Worm (Caenorhabditis elegans) whole organism, mixed stage, embryonic: ENCODE measurements around the gene W03F9.4.

ENCODE experiments used
- M03D4.4 ChIP-seq: sonication (generic microtip); optimal IDR thresholded peaks from 2 replicates; lab custom pipeline; 2017; ENCODE audit warnings: mild to moderate bottlenecking, missing genetic modification characterization, missing compliant biosample characterization
- bed-3 ChIP-seq: fragments of 200-800 bp; sonication (Bioruptor generic); optimal IDR thresholded peaks from 3 replicates; lab custom pipeline; 2018; ENCODE audit warnings: mild to moderate bottlenecking, missing genetic modification characterization, moderate library complexity, missing compliant biosample characterization
- blmp-1 ChIP-seq: fragments of 150-350 bp; optimal IDR thresholded peaks from 2 replicates; lab custom pipeline; 2014; ENCODE audit warnings: missing biosample characterization, missing genetic modification characterization
- ceh-43 ChIP-seq: fragments of 200-800 bp; sonication (Bioruptor generic); optimal IDR thresholded peaks from 2 replicates; lab custom pipeline; 2018; ENCODE audit warnings: mild to moderate bottlenecking, missing genetic modification characterization, moderate library complexity, missing compliant biosample characterization
- ceh-83 ChIP-seq: fragments of 200-800 bp; sonication (Bioruptor generic); optimal IDR thresholded peaks from 2 replicates; lab custom pipeline; 2018; ENCODE audit warnings: mild to moderate bottlenecking, missing genetic modification characterization, missing compliant biosample characterization
- ces-1 ChIP-seq: fragments of 150-350 bp; optimal IDR thresholded peaks from 2 replicates; lab custom pipeline; 2014; ENCODE audit warnings: missing biosample characterization, missing genetic modification reagents, missing genetic modification characterization
- cnd-1 ChIP-seq: fragments of 200-800 bp; sonication (Bioruptor generic); optimal IDR thresholded peaks from 2 replicates; lab custom pipeline; 2018; ENCODE audit warnings: mild to moderate bottlenecking, missing genetic modification characterization, missing compliant biosample characterization
- drap-1 ChIP-seq: fragments of 200-800 bp; sonication (Bioruptor generic); optimal IDR thresholded peaks from 3 replicates; lab custom pipeline; 2018; ENCODE audit warnings: mild to moderate bottlenecking, missing genetic modification characterization, missing compliant biosample characterization
- elt-1 ChIP-seq: sonication (generic microtip); optimal IDR thresholded peaks from 2 replicates; lab custom pipeline; 2017; ENCODE audit warnings: missing genetic modification characterization, mild to moderate bottlenecking, missing compliant biosample characterization, antibody characterized with exemption, moderate library complexity, borderline replicate concordance; ENCODE audit not compliant: insufficient read depth
- elt-3 ChIP-seq: fragments of 150-350 bp; optimal IDR thresholded peaks from 2 replicates; lab custom pipeline; 2014; ENCODE audit warnings: missing biosample characterization, missing genetic modification characterization
- flh-1 ChIP-seq: fragments of 200-800 bp; sonication (Bioruptor generic); optimal IDR thresholded peaks from 2 replicates; lab custom pipeline; 2018; ENCODE audit warnings: mild to moderate bottlenecking, missing genetic modification characterization, moderate library complexity, missing compliant biosample characterization
- ham-2 ChIP-seq: fragments of 200-800 bp; sonication (Bioruptor generic); optimal IDR thresholded peaks from 2 replicates; lab custom pipeline; 2018; ENCODE audit warnings: mild to moderate bottlenecking, missing genetic modification characterization, missing compliant biosample characterization
- hlh-1 ChIP-seq: fragments of 150-350 bp; optimal IDR thresholded peaks from 2 replicates; lab custom pipeline; 2014; ENCODE audit warnings: missing biosample characterization, missing genetic modification reagents, missing genetic modification characterization
- lin-13 ChIP-seq: fragments of 150-350 bp; optimal IDR thresholded peaks from 2 replicates; lab custom pipeline; 2014; ENCODE audit warnings: missing biosample characterization, missing genetic modification characterization
- lin-32 ChIP-seq: fragments of 200-800 bp; sonication (Bioruptor generic); optimal IDR thresholded peaks from 2 replicates; lab custom pipeline; 2018; ENCODE audit warnings: mild to moderate bottlenecking, missing genetic modification characterization, missing compliant biosample characterization
- lsy-2 ChIP-seq: fragments of 150-350 bp; optimal IDR thresholded peaks from 2 replicates; lab custom pipeline; 2014; ENCODE audit warnings: missing biosample characterization, missing genetic modification characterization
- mab-5 ChIP-seq: fragments of 150-350 bp; optimal IDR thresholded peaks from 2 replicates; lab custom pipeline; 2014; ENCODE audit warnings: missing biosample characterization, missing genetic modification characterization
- mep-1 ChIP-seq: fragments of 150-350 bp; optimal IDR thresholded peaks from 2 replicates; lab custom pipeline; 2017; ENCODE audit warnings: missing biosample characterization, missing genetic modification reagents, missing genetic modification characterization, inconsistent platforms
- mls-2 ChIP-seq: sonication (generic microtip); optimal IDR thresholded peaks from 2 replicates; lab custom pipeline; 2016; ENCODE audit warnings: mild to moderate bottlenecking, missing genetic modification characterization, moderate library complexity, missing compliant biosample characterization
- nhr-12 ChIP-seq: fragments of 150-350 bp; optimal IDR thresholded peaks from 2 replicates; lab custom pipeline; 2014; ENCODE audit warnings: missing biosample characterization, missing genetic modification characterization
- nhr-2 ChIP-seq: fragments of 150-350 bp; optimal IDR thresholded peaks from 2 replicates; lab custom pipeline; 2014; ENCODE audit warnings: missing biosample characterization, missing genetic modification characterization
- nhr-237 ChIP-seq: fragments of 150-350 bp; optimal IDR thresholded peaks from 2 replicates; lab custom pipeline; 2014; ENCODE audit warnings: missing biosample characterization, missing genetic modification characterization
- nhr-28 ChIP-seq: fragments of 150-350 bp; optimal IDR thresholded peaks from 2 replicates; lab custom pipeline; 2014; ENCODE audit warnings: missing biosample characterization, missing genetic modification characterization
- nhr-76 ChIP-seq: sonication (generic microtip); optimal IDR thresholded peaks from 2 replicates; lab custom pipeline; 2017; ENCODE audit warnings: missing biosample characterization, missing genetic modification characterization
- pha-4 ChIP-seq: fragments of 150-350 bp; optimal IDR thresholded peaks from 2 replicates; lab custom pipeline; 2018; ENCODE audit warnings: missing biosample characterization, missing genetic modification reagents, missing genetic modification characterization
- snpc-4 ChIP-seq: fragments of 150-350 bp; optimal IDR thresholded peaks from 2 replicates; lab custom pipeline; 2014; ENCODE audit warnings: missing biosample characterization, missing genetic modification characterization
- sptf-1 ChIP-seq: sonication (generic microtip); optimal IDR thresholded peaks from 2 replicates; lab custom pipeline; 2017; ENCODE audit warnings: mild to moderate bottlenecking, missing genetic modification characterization, moderate library complexity, missing compliant biosample characterization
- tbx-8 ChIP-seq: fragments of 200-800 bp; sonication (Bioruptor generic); optimal IDR thresholded peaks from 2 replicates; lab custom pipeline; 2018; ENCODE audit warnings: mild to moderate bottlenecking, missing genetic modification characterization, moderate library complexity, missing compliant biosample characterization
- unc-120 ChIP-seq: sonication (generic microtip); optimal IDR thresholded peaks from 2 replicates; lab custom pipeline; 2017; ENCODE audit warnings: missing genetic modification characterization, missing compliant biosample characterization; ENCODE audit not compliant: poor library complexity, severe bottlenecking
- unc-39 ChIP-seq: fragments of 150-350 bp; optimal IDR thresholded peaks from 2 replicates; lab custom pipeline; 2014; ENCODE audit warnings: missing biosample characterization, missing genetic modification characterization
- unc-62 ChIP-seq: fragments of 150-350 bp; optimal IDR thresholded peaks from 2 replicates; lab custom pipeline; 2014; ENCODE audit warnings: missing biosample characterization, missing genetic modification reagents, missing genetic modification characterization
- zip-8 ChIP-seq: fragments of 150-350 bp; optimal IDR thresholded peaks from 2 replicates; lab custom pipeline; 2014; ENCODE audit warnings: missing biosample characterization, missing genetic modification characterization
- ztf-11 ChIP-seq: fragments of 150-350 bp; optimal IDR thresholded peaks from 2 replicates; lab custom pipeline; 2014; ENCODE audit warnings: missing biosample characterization, missing genetic modification characterization

Gene W03F9.4

ce11 chrV:137667-138066, 13.5 kb downstream of the W03F9.4 start:
- TF ChIP-seq lsy-2 (no peak), nhr-12 (tag; lab: Kevin White, UChicago) (no peak)

ce11 chrV:130186-130585, 21.0 kb downstream of the W03F9.4 start:
- TF ChIP-seq unc-62 (GFP tag; lab: Kevin White, UChicago), result no peak
- no peak for TF ChIP-seq mab-5
- TF ChIP-seq pha-4, result no peak
- TF ChIP-seq nhr-2 (tag; lab: Kevin White, UChicago), result no peak
- no peak for TF ChIP-seq elt-1
- TF ChIP-seq, all 35 proteins: peak for 0

ce11 chrV:127882-128281, 23.3 kb downstream of the W03F9.4 start, which contains the start of the genes W03F9.2 and sftb-2:
Gene W03F9.2 (minus strand): TSS chrV:128034.
Gene sftb-2 (plus strand): TSS chrV:128237.
- TF ChIP-seq ces-1 (GFP tag; lab: Kevin White, UChicago), result peak; percentile 95
- TF ChIP-seq lsy-2, result peak; percentile 50
- no peak for TF ChIP-seq cnd-1

DNA sequence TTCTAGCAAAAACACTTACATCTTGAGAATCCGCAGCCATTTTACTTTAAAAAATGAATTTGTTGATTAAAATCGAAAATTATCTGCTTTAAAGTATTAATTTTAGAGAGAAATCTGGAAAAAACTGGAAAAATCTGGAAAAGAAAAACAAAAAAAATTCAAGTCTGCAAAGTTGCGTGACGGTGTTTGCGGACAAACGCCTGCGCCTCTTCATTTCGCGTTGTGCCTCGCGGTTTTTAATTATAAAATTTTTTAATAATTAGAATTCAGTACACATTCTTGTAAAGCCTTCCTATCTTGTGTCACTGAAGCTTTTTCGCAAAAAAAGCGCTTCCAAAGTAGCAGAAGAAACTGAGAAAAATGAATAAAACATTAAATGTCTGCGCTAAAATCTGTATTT, 24.6 kb downstream of the W03F9.4 start, which contains the start of gene W03F9.1:
Gene W03F9.1 (minus strand): TSS at position 109 of the 400 bp plus-strand sequence.
- TF ChIP-seq drap-1, result no peak
- TF ChIP-seq nhr-76, result no peak
- no peak for TF ChIP-seq snpc-4 (tag; lab: Kevin White, UChicago)
- TF ChIP-seq elt-1, result no peak
- TF ChIP-seq ztf-11 (tag; lab: Kevin White, UChicago), result no peak
- TF ChIP-seq nhr-28 (tag; lab: Kevin White, UChicago), result no peak
- peak; percentile 51 for TF ChIP-seq mep-1
- no peak for TF ChIP-seq cnd-1
- no peak for TF ChIP-seq blmp-1
- peak; percentile 92 for TF ChIP-seq ces-1 (GFP tag; lab: Kevin White, UChicago)
- no peak for TF ChIP-seq lin-32 (GFP tag; lab: Kevin White, UChicago)
- TF ChIP-seq hlh-1, result no peak
- TF ChIP-seq lsy-2, result peak; percentile 23
- TF ChIP-seq elt-3 (tag; lab: Kevin White, UChicago), result no peak
- TF ChIP-seq nhr-237 (tag; lab: Kevin White, UChicago), result peak; percentile 49
- TF ChIP-seq unc-39 (tag; lab: Kevin White, UChicago), result no peak
- TF ChIP-seq lin-13 (tag; lab: Kevin White, UChicago), result peak; percentile 42
- no peak for TF ChIP-seq unc-62 (GFP tag; lab: Kevin White, UChicago)
- no peak for TF ChIP-seq ceh-83 (GFP tag; lab: Kevin White, UChicago)
- TF ChIP-seq unc-120 (tag; lab: Kevin White, UChicago), result no peak
- TF ChIP-seq ceh-43 (GFP tag; lab: Kevin White, UChicago), result peak; percentile 41
- TF ChIP-seq zip-8 (tag; lab: Kevin White, UChicago), result no peak
- TF ChIP-seq tbx-8 (GFP tag; lab: Kevin White, UChicago), result no peak
- TF ChIP-seq mls-2 (tag; lab: Kevin White, UChicago), result no peak
- TF ChIP-seq pha-4, result peak; percentile 18
- TF ChIP-seq, all 35 proteins: peak for 7

- no peak for TF ChIP-seq flh-1
These were observed 27.3 kb downstream of the W03F9.4 start for ce11 chrV:123915-124314.

ce11 chrV:123513-123912, 27.7 kb downstream of the W03F9.4 start:
- TF ChIP-seq cnd-1, result no peak
- no peak for TF ChIP-seq ceh-83 (GFP tag; lab: Kevin White, UChicago)
- TF ChIP-seq ztf-11 (tag; lab: Kevin White, UChicago), result no peak
- TF ChIP-seq elt-3 (tag; lab: Kevin White, UChicago), result no peak
- TF ChIP-seq hlh-1, result no peak
- no peak for TF ChIP-seq elt-1
- no peak for TF ChIP-seq unc-62 (GFP tag; lab: Kevin White, UChicago)
- no peak for TF ChIP-seq sptf-1 (tag; lab: Kevin White, UChicago)
- no peak for TF ChIP-seq flh-1
- no peak for TF ChIP-seq ham-2 (GFP tag; lab: Kevin White, UChicago)
- TF ChIP-seq mep-1, result no peak
- no peak for TF ChIP-seq bed-3 (GFP tag; lab: Kevin White, UChicago)
- no peak for TF ChIP-seq mab-5
- TF ChIP-seq drap-1, result no peak
- TF ChIP-seq pha-4, result no peak
- TF ChIP-seq M03D4.4 (tag; lab: Kevin White, UChicago), result no peak
- no peak for TF ChIP-seq tbx-8 (GFP tag; lab: Kevin White, UChicago)
- no peak for TF ChIP-seq ces-1 (GFP tag; lab: Kevin White, UChicago)
